Fruit fly (Drosophila melanogaster) whole organism: ENCODE results near the gene Tyler.

Experiments used
- CG8478 ChIP-seq: fragments of >200 bp; optimal IDR thresholded peaks from 2 replicates; lab custom pipeline; 2018; ENCODE audit warnings: inconsistent platforms
- Dll ChIP-seq: fragments of >200 bp; optimal IDR thresholded peaks from 2 replicates; lab custom pipeline; 2017
- EcR ChIP-seq, 2 experiments: fragments of >200 bp; optimal IDR thresholded peaks; 2 replicates each; lab custom pipeline; 2017; ENCODE audit warnings: missing biosample characterization in 2 of 2, missing genetic modification characterization in 2 of 2, missing genetic modification reagents in 2 of 2
- pan ChIP-seq: fragments of >200 bp; optimal IDR thresholded peaks from 2 replicates; lab custom pipeline; 2017
- usp ChIP-seq: fragments of >200 bp; optimal IDR thresholded peaks from 2 replicates; lab custom pipeline; 2017; ENCODE audit warnings: missing biosample characterization, missing genetic modification characterization, mixed read lengths

dm6 chrX:19606558-19606957, 4.8 kb upstream of the Tyler start:
- no peak for TF ChIP-seq CG8478
- TF ChIP-seq pan (lab: Kevin White, UChicago) = no peak
- no peak for TF ChIP-seq usp (GFP tag; lab: Kevin White, UChicago)
- TF ChIP-seq Dll (lab: Kevin White, UChicago) = no peak
- TF ChIP-seq EcR (GFP tag; optimal IDR thresholded peaks at IDR 0.05; lab: Kevin White, UChicago) = no peak
